Fruit fly (Drosophila melanogaster) Kc167 (cell line): ENCODE measurements around the gene cindr.

Experiments used
- Myc ChIP-seq: fragments of >200 bp; optimal IDR thresholded peaks from 2 replicates; lab custom pipeline; 2017; ENCODE audit warnings: missing external identifiers
- Sin3A ChIP-seq: fragments of >200 bp; optimal IDR thresholded peaks from 2 replicates; lab custom pipeline; 2018; ENCODE audit warnings: missing external identifiers
- h ChIP-seq: fragments of >200 bp; optimal IDR thresholded peaks from 3 replicates; lab custom pipeline; 2018; ENCODE audit warnings: missing external identifiers
- insv ChIP-seq: fragments of >200 bp; optimal IDR thresholded peaks from 3 replicates; lab custom pipeline; 2018; ENCODE audit warnings: missing external identifiers
- psq ChIP-seq: fragments of >200 bp; optimal IDR thresholded peaks from 2 replicates; lab custom pipeline; 2017; ENCODE audit warnings: missing external identifiers
- ttk ChIP-seq: sonication (Bioruptor generic); optimal IDR thresholded peaks from 2 replicates; lab custom pipeline; 2017; ENCODE audit warnings: missing external identifiers

cindr gene

DNA sequence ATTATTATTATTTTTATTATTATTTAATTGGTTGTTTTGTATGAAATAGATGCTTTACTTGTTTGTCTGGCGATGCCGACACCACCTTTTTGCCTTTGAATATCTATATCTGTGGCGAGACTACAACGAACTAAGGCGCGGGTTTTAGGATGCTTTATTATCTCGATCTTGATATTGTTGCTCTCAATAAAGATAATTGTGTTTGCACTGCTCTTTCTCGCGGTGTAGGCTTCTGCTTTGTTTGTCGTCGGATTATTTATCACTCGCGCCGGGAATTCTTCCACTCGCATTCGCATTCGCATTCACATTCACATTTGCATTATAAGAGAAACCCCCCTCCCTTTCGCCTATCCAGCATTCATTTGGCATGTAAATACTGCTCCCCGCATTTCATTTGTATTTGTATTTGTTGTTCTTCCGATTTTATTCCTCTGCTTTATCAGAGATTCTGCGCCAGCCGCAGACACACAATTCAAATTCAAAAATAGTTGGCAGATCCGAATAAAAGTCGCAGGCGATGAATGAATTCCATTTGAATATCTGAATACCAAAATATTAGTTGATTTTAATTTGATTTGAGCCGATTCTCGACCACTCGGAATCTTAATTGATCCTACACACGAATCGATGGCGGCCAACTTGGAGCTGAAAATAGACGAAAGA, 8.0 kb upstream of the cindr start:
- TF ChIP-seq h (lab: Kevin White, UChicago) (no peak), Myc (lab: Kevin White, UChicago) (no peak)

DNA sequence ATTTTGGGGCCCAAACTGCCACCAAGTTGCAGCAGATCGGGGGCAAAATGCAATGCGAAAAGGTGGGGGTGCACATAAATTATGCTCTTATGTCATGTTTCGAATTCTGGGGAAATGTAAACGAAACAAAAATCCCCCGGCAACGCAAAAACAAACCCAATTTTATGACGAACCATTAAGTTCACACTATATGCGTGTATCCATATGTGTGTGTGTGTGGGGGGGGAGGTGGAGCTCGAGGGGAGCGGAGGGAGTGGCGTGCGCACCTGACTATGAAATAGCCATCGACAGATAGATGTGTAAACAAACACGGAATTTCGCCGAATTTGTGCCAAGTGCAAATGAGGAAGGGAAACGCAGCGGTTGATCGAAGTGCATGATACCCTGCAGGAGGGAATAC, 7.0 kb upstream of the cindr start:
- no peak for TF ChIP-seq h (lab: Kevin White, UChicago)
- TF ChIP-seq Sin3A (lab: Kevin White, UChicago), result no peak
- no peak for TF ChIP-seq Myc (lab: Kevin White, UChicago)
- TF ChIP-seq psq (lab: Kevin White, UChicago), result no peak
- TF ChIP-seq insv (lab: Kevin White, UChicago), result no peak
- TF ChIP-seq ttk, result no peak

DNA sequence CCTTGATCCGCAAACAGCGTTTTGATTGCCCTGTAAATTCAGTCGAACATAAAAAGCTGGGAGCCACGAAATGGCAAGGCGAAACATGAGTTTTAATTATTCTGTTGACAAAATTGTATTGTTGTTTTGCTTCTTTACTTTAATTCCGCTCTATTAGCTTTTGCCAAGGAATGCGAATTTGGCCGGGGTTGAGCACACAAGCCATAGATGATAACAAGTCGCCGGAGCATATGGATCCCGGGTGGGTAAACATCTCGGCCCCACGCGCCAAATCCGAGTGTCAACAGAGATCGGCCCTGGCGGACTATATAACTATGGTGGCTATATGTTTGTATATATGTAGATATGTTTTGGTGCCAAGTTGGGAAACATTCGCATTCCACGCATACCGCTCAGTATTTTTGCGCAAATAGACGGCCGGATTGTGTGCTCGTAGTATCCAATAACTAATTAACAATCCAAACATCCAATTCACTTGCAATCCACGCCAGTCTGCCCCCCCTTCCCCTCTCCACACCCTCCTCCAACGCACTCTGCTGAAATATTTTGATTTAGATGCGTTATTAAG, 6.2 kb upstream of the cindr start:
- no peak for TF ChIP-seq Myc (lab: Kevin White, UChicago)

DNA sequence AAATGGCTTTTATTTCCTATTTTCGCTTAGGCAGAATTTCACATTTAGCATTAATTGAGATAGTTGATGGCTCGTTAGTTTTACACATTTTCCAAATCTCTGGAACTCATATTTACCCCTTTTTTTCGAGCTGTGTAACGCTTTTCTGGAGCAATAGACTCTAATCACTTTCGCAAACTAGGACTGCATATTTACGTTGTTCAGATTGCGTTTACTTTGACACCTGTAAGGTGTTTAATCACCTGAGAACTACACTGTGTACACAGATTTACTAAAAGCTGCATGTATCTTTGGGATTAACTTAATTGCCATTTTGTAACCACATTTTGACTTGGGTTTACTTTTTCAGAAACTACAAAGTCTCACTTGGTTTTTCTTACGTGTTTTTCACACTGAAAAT, 5.6 kb upstream of the cindr start:
- TF ChIP-seq Myc (lab: Kevin White, UChicago) (no peak), Sin3A (lab: Kevin White, UChicago) (no peak), insv (lab: Kevin White, UChicago) (no peak), h (lab: Kevin White, UChicago) (no peak), ttk (no peak), psq (lab: Kevin White, UChicago) (no peak)

DNA sequence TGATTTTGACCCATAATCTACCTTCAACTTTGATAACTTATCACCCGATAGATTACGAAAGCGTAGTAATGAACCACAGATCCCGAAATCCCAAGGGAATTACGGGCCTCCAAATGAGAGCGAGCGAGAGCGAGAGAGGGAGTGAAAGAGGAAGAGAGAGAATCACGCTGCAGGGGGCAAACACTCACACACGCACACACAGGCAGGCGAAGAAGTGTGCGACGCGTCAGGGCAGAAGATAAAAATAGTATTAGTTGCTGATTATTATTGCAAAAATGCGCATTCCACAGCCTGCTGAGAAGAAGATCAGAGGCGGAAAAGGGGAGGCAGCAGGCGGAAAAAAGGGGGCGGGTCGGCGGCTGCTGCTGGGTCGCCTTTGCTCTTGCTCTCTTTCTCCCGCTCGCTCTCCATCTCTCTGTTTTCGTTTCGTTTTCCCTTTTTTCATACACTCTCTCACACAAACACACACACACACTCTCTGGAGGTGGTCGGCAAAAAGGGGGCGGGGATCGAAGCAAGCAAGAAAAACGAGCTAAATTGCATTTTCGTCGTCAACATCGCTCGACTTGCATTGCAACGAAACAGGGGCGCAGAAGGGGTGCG, 5.1 kb upstream of the cindr start:
- TF ChIP-seq h (lab: Kevin White, UChicago) (no peak), Myc (lab: Kevin White, UChicago) (no peak), ttk (no peak), psq (lab: Kevin White, UChicago) (no peak), insv (lab: Kevin White, UChicago) (no peak), Sin3A (lab: Kevin White, UChicago) (no peak)

DNA sequence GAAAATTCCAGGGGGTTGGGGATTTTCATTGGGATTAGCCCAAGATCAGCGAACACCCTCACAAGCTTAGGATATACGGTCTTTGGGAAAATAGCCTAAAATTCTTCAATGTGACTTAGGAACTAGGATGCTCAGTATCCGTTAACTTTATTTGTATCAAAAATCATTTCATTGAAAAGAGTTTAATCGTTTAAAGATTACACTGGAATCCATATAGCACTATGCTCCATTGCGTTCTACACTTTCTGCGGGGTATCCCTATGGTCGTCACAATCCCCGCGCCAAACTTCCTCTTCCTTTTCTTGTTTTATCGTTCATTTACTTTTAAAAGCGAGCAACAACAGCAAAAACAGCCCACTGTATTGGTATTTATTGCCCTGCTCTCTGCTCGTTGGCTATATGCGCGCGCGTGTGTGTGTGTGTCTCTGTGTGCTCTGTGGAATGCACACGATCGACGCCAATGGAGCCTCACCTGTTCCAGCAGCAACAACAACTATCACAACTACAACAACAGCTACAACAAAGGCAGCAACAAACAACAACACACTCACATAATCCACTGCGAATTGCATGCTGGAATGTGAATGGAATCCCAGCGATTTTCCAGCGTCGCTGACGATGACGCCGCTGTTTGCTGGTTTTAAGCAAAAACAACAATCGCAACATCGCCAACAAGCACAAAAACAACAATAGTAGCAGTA, 4.5 kb upstream of the cindr start:
- TF ChIP-seq Sin3A (lab: Kevin White, UChicago), result no peak
- no peak for TF ChIP-seq ttk
- TF ChIP-seq h (lab: Kevin White, UChicago), result no peak
- no peak for TF ChIP-seq Myc (lab: Kevin White, UChicago)
- TF ChIP-seq insv (lab: Kevin White, UChicago), result no peak
- TF ChIP-seq psq (lab: Kevin White, UChicago), result no peak

DNA sequence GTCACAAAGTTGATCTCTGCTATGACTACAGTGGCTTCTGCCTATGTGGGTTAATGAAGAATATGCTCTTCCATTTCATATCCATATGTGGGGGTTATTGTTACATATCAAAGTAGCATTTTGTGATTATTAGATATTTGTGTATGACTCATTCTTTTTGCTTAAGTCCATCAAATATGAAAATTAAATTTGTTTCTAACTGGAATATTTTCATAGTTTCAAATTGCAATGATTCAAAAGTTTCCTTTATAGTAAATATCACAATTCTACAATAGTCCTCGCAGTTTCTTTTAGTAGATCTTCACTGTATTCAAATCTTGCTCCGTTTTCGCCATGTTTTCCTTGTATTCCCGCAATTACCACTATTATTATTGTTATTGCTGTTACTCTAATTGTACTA, 3.2 kb upstream of the cindr start:
- TF ChIP-seq psq (lab: Kevin White, UChicago) (no peak), h (lab: Kevin White, UChicago) (no peak), ttk (no peak), Sin3A (lab: Kevin White, UChicago) (no peak), insv (lab: Kevin White, UChicago) (no peak), Myc (lab: Kevin White, UChicago) (no peak)

DNA sequence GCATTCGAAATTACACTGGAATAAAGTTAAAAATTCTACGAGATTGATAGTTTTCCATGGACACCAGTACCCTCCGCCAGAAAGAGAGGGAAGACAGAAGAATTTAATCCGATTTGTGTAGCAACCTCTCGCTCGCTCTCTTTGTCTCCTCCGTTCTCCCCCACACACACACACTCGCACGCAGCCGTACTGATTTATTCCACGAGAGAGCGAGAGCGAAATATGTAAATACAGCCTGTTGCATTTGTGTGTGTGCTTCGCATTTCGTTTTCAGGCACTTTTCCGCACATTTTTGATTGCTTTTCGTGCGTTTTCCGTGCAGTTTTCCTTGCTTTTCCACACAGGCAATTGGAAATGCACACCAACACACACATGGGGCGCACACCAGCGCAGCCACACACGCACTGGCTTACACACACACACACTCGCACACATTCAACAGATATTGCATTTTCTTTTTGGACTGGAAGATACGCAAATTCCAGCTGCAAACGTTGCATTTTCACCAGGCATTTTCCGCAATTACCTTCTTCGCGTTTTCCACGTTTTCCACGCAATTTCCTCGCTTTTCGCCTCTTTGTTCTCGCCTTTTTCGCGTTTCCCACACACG, 2.5 kb upstream of the cindr start:
- TF ChIP-seq insv (lab: Kevin White, UChicago), result no peak
- no peak for TF ChIP-seq psq (lab: Kevin White, UChicago)
- no peak for TF ChIP-seq Sin3A (lab: Kevin White, UChicago)
- no peak for TF ChIP-seq ttk
- no peak for TF ChIP-seq h (lab: Kevin White, UChicago)
- TF ChIP-seq Myc (lab: Kevin White, UChicago), result no peak

DNA sequence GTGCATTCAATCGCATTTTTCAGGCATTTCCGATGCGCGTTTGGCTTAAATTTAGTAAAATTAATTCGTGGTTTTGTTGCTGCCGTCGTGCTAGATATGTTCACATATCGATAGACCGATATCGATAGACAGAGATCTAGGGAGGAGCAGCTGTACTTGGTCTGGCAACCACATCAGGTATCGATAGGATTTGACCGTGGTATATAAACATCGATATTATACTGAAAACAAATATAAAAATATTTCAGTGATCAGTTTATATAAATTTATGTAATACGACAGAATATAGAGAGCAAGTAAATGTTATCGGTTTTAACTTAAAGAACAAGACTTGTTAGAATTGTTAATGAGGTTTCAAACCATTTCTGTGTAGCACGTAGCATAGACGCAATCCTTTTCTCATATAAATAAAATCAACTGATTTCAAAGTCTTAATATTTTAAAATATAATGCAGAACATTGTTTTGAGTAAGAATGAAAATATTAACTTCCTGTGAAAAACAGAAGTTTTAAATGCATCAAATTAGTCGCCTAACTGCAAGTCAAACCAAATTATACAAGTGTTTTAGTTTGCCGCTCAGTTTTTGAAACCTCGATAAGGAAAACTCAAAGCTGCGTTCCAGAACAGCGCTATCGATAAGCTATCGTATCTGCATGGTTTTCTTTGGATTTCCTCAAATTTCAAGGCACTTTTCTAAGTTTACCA, 1.8 kb upstream of the cindr start, which contains the start of the genes wts and dj-1beta:
Gene wts, minus strand, starts transcription at position 130 of the 706 bp plus-strand sequence.
Gene dj-1beta, plus strand, starts transcription at position 628 of the 706 bp plus-strand sequence.
- TF ChIP-seq Myc (lab: Kevin White, UChicago), result no peak
- no peak for TF ChIP-seq ttk
- no peak for TF ChIP-seq insv (lab: Kevin White, UChicago)
- no peak for TF ChIP-seq h (lab: Kevin White, UChicago)
- TF ChIP-seq psq (lab: Kevin White, UChicago), result no peak
- no peak for TF ChIP-seq Sin3A (lab: Kevin White, UChicago)

DNA sequence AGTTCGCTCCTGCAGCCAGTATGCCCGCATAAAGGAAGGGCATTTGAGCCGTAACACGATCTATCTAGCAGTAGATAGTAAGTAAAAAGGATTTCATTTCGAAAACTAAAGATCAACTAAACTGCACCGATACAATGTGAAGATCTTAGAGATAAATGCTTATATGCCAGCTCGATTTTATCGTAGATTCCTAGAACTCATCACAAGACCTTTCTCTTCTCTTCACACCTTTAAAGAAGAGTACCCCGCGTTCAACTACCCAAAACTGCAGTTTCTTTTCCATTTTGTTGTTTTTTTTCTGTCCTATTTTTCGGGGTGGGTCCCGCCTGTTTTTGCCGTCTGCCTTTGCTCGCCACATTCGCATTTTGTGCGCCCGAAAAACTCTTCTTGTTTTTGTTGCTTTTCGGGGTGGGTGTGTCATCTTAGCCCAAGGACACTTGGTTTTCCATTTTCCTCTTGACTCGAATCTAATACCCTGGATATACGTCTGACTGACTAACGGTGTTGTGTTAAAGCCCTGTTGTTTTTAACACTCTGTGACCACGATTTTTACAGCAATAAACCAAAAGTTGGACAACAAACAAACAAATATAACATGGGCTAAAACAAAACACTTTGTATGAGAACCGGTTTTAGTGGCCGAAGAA, 993 bp downstream of the cindr start:
- TF ChIP-seq h (lab: Kevin White, UChicago) (no peak), Sin3A (lab: Kevin White, UChicago) (no peak), ttk (no peak), psq (lab: Kevin White, UChicago) (no peak), Myc (lab: Kevin White, UChicago) (no peak), insv (lab: Kevin White, UChicago) (no peak)
